Worm (Caenorhabditis elegans) whole organism, midembryonic: ENCODE results near the gene srh-166.
"Not testable (repeated sequence)": the region's sequence is repeated elsewhere in the genome, so short reads cannot be mapped to it uniquely, and the experiment has no call there.

Experiments used
- T22C8.4 ChIP-seq: fragments of 200-800 bp; sonication (Bioruptor generic); IDR thresholded peaks from 2 replicates; pipeline ENCODE4 v1.3.6; 2022; ENCODE audit warnings: missing genetic modification characterization, missing compliant biosample characterization
- cog-1 ChIP-seq: sonication (generic microtip); optimal IDR thresholded peaks from 2 replicates; lab custom pipeline; 2016; ENCODE audit warnings: missing genetic modification characterization, missing compliant biosample characterization
- flt-1 ChIP-seq: fragments of 200-800 bp; sonication (Bioruptor generic); IDR thresholded peaks from 2 replicates; pipeline ENCODE4 v1.3.6; 2022; ENCODE audit warnings: missing genetic modification characterization, missing compliant biosample characterization
- klf-2 ChIP-seq: fragments of 200-800 bp; sonication (Bioruptor generic); conservative IDR thresholded peaks from 2 replicates; pipeline ENCODE4 v1.3.6; 2022; ENCODE audit warnings: missing genetic modification reagents, missing genetic modification characterization, missing compliant biosample characterization
- med-1 ChIP-seq: sonication (generic microtip); optimal IDR thresholded peaks from 2 replicates; lab custom pipeline; 2017; ENCODE audit warnings: missing genetic modification characterization, mild to moderate bottlenecking, missing compliant biosample characterization, antibody characterized with exemption, missing genetic modification reagents; ENCODE audit not compliant: insufficient read depth
- ref-1 ChIP-seq: fragments of 200-800 bp; sonication (Bioruptor generic); conservative IDR thresholded peaks from 2 replicates; pipeline ENCODE4 v1.3.6; 2022; ENCODE audit warnings: missing genetic modification reagents, missing genetic modification characterization, missing compliant biosample characterization
- tab-1 ChIP-seq: fragments of 200-800 bp; sonication (Bioruptor generic); IDR thresholded peaks from 2 replicates; pipeline ENCODE4 v1.3.6; 2022; ENCODE audit warnings: missing genetic modification characterization, missing compliant biosample characterization
- ztf-23 ChIP-seq: fragments of 200-800 bp; sonication (Bioruptor generic); IDR thresholded peaks from 2 replicates; pipeline ENCODE4 v1.3.6; 2022; ENCODE audit warnings: missing genetic modification reagents, missing genetic modification characterization, missing compliant biosample characterization
- ztf-29 ChIP-seq: fragments of 200-800 bp; sonication (Bioruptor generic); IDR thresholded peaks from 2 replicates; pipeline ENCODE4 v1.3.6; 2022; ENCODE audit warnings: missing genetic modification reagents, missing genetic modification characterization, missing compliant biosample characterization

Gene srh-166

ce11 chrV:20527493-20527892 is 1.8 kb upstream of the srh-166 start, which contains the start of gene Y38H6C.13:
Y38H6C.13 (plus strand) TSS chrV:20527793.
- TF ChIP-seq ztf-29 (no peak), ref-1 (no peak)

- TF ChIP-seq klf-2 (GFP tag; lab: Robert Waterston, UW) (no peak), ztf-23 (no peak)
These were observed 3.4 kb downstream of the srh-166 start, which contains the start of the genes Y38H6C.9 and fbxa-150 for ce11 chrV:20522219-20522618. Y38H6C.9 (minus strand) TSS chrV:20522270. fbxa-150 (plus strand) TSS chrV:20522598.

- no peak for TF ChIP-seq med-1 (GFP tag; lab: Kevin White, UChicago)
- TF ChIP-seq ref-1 = no peak
- TF ChIP-seq klf-2 (GFP tag; lab: Robert Waterston, UW) = no peak
- TF ChIP-seq ztf-29 = no peak
- TF ChIP-seq cog-1 = no peak
- TF ChIP-seq T22C8.4 (GFP tag; lab: Robert Waterston, UW) = no peak
- TF ChIP-seq flt-1 (GFP tag; lab: Robert Waterston, UW) = no peak
- no peak for TF ChIP-seq ztf-23
- TF ChIP-seq tab-1 (GFP tag; lab: Robert Waterston, UW) = no peak
These were observed 6.7 kb downstream of the srh-166 start, which contains the start of gene Y38H6C.25 for ce11 chrV:20518927-20519326. Y38H6C.25 (plus strand) TSS chrV:20519227.

ce11 chrV:20517005-20517404 is 8.7 kb downstream of the srh-166 start:
- TF ChIP-seq klf-2 (GFP tag; lab: Robert Waterston, UW) (no peak), ref-1 (no peak), ztf-23 (no peak), ztf-29 (no peak), tab-1 (GFP tag; lab: Robert Waterston, UW) (no peak), cog-1 (no peak), flt-1 (GFP tag; lab: Robert Waterston, UW) (no peak), med-1 (GFP tag; lab: Kevin White, UChicago) (no peak), T22C8.4 (GFP tag; lab: Robert Waterston, UW) (no peak)

ce11 chrV:20514483-20514882 is 11.2 kb downstream of the srh-166 start:
- no peak for TF ChIP-seq ztf-29
- no peak for TF ChIP-seq ref-1
- no peak for TF ChIP-seq flt-1 (GFP tag; lab: Robert Waterston, UW)
- TF ChIP-seq ztf-23 = no peak

ce11 chrV:20513661-20514060 is 12.0 kb downstream of the srh-166 start, which contains the start of gene Y38H6C.8:
Y38H6C.8 (plus strand) TSS chrV:20513961.
- TF ChIP-seq cog-1; ztf-29; flt-1 (GFP tag; lab: Robert Waterston, UW): not testable (repeated sequence)

ce11 chrV:20509427-20509826 is 16.2 kb downstream of the srh-166 start:
- TF ChIP-seq cog-1 (no peak), klf-2 (GFP tag; lab: Robert Waterston, UW) (no peak), ztf-23 (no peak), T22C8.4 (GFP tag; lab: Robert Waterston, UW) (no peak), tab-1 (GFP tag; lab: Robert Waterston, UW) (no peak), ztf-29 (no peak), flt-1 (GFP tag; lab: Robert Waterston, UW) (no peak), ref-1 (no peak), med-1 (GFP tag; lab: Kevin White, UChicago) (no peak)

- TF ChIP-seq med-1 (GFP tag; lab: Kevin White, UChicago) = no peak
- no peak for TF ChIP-seq tab-1 (GFP tag; lab: Robert Waterston, UW)
- TF ChIP-seq ref-1 = no peak
- no peak for TF ChIP-seq klf-2 (GFP tag; lab: Robert Waterston, UW)
- TF ChIP-seq ztf-29 = no peak
These were observed 19.1 kb downstream of the srh-166 start for ce11 chrV:20506542-20506941.

- TF ChIP-seq tab-1 (GFP tag; lab: Robert Waterston, UW) (no peak), med-1 (GFP tag; lab: Kevin White, UChicago) (no peak), cog-1 (no peak), ztf-29 (no peak), T22C8.4 (GFP tag; lab: Robert Waterston, UW) (no peak)
These were observed 20.7 kb downstream of the srh-166 start, which contains the start of gene Y38H6C.4 for ce11 chrV:20504997-20505396. Y38H6C.4 (minus strand) TSS chrV:20505097.

ce11 chrV:20500405-20500804 is 25.3 kb downstream of the srh-166 start, which contains the start of gene dct-14:
dct-14 (minus strand) TSS chrV:20500505.
- TF ChIP-seq ref-1 = no peak

- TF ChIP-seq klf-2 (GFP tag; lab: Robert Waterston, UW) (no peak), ztf-29 (no peak), T22C8.4 (GFP tag; lab: Robert Waterston, UW) (no peak), ref-1 (no peak), flt-1 (GFP tag; lab: Robert Waterston, UW) (no peak), tab-1 (GFP tag; lab: Robert Waterston, UW) (no peak)
These were observed 26.0 kb downstream of the srh-166 start for ce11 chrV:20499642-20500041.

- no peak for TF ChIP-seq ztf-23
These were observed 26.7 kb downstream of the srh-166 start, which contains the start of gene dct-16 for ce11 chrV:20498980-20499379. dct-16 (minus strand) TSS chrV:20499057.
